Fruit fly (Drosophila melanogaster) whole organism, embryonic: Measurements from ENCODE around the gene osp.

Experiments used
- Abd-B ChIP-seq: fragments of 200-800 bp; sonication (Bioruptor generic); optimal IDR thresholded peaks from 2 replicates; lab custom pipeline; 2018; ENCODE audit warnings: missing biosample characterization, mild to moderate bottlenecking, missing genetic modification characterization, moderate library complexity
- CG10321 ChIP-seq: fragments of 200-800 bp; sonication (Bioruptor generic); IDR thresholded peaks from 2 replicates; pipeline ENCODE4 v1.3.6; 2022; ENCODE audit warnings: missing biosample characterization, missing genetic modification characterization
- CG11723 ChIP-seq: fragments of 200-800 bp; sonication (Bioruptor generic); optimal IDR thresholded peaks from 2 replicates; lab custom pipeline; 2017; ENCODE audit warnings: missing biosample characterization, mild to moderate bottlenecking, missing genetic modification characterization
- CG12744 ChIP-seq: fragments of 200-800 bp; sonication (Bioruptor generic); optimal IDR thresholded peaks from 2 replicates; lab custom pipeline; 2016; ENCODE audit warnings: missing biosample characterization, missing genetic modification characterization
- CG12769 ChIP-seq: fragments of 200-800 bp; sonication (Bioruptor generic); optimal IDR thresholded peaks from 2 replicates; lab custom pipeline; 2019; ENCODE audit warnings: missing biosample characterization, mild to moderate bottlenecking, missing genetic modification characterization, moderate library complexity
- CG14014 ChIP-seq: fragments of 200-800 bp; sonication (Bioruptor generic); IDR thresholded peaks from 2 replicates; pipeline ENCODE4 v1.3.6; 2022; ENCODE audit warnings: missing biosample characterization, missing genetic modification characterization
- CG18262 ChIP-seq: fragments of 200-800 bp; optimal IDR thresholded peaks from 3 replicates; lab custom pipeline; 2019; ENCODE audit warnings: missing biosample characterization, mild to moderate bottlenecking, missing genetic modification characterization, moderate library complexity
- CG1832 ChIP-seq: fragments of 200-800 bp; sonication (Bioruptor generic); optimal IDR thresholded peaks from 2 replicates; lab custom pipeline; 2017; ENCODE audit warnings: missing biosample characterization, mild to moderate bottlenecking, missing genetic modification characterization, inconsistent platforms
- CG2199 ChIP-seq: fragments of 200-800 bp; sonication (Bioruptor generic); IDR thresholded peaks from 3 replicates; pipeline ENCODE4 v1.3.6; 2022; ENCODE audit warnings: missing biosample characterization, missing genetic modification characterization
- CG4328 ChIP-seq: fragments of 200-800 bp; sonication (Bioruptor generic); optimal IDR thresholded peaks from 3 replicates; lab custom pipeline; 2017; ENCODE audit warnings: missing biosample characterization, missing genetic modification reagents, missing genetic modification characterization
- CG4854 ChIP-seq: fragments of 200-800 bp; sonication (Bioruptor generic); optimal IDR thresholded peaks from 2 replicates; lab custom pipeline; 2016; ENCODE audit warnings: missing biosample characterization, missing genetic modification characterization, inconsistent platforms
- CG5180 ChIP-seq: fragments of 200-800 bp; sonication (Bioruptor generic); optimal IDR thresholded peaks from 3 replicates; lab custom pipeline; 2017; ENCODE audit warnings: missing biosample characterization, missing genetic modification characterization, mild to moderate bottlenecking, moderate library complexity, missing genetic modification reagents
- CG7357 ChIP-seq: fragments of 200-800 bp; sonication (Bioruptor generic); IDR thresholded peaks from 3 replicates; pipeline ENCODE4 v1.3.6; 2022; ENCODE audit warnings: missing biosample characterization, missing genetic modification characterization
- CG7745 ChIP-seq: fragments of 200-800 bp; sonication (Bioruptor generic); optimal IDR thresholded peaks from 2 replicates; lab custom pipeline; 2018; ENCODE audit warnings: missing biosample characterization, mild to moderate bottlenecking, missing genetic modification characterization, moderate library complexity
- CG8089 ChIP-seq: fragments of 200-800 bp; sonication (Bioruptor generic); optimal IDR thresholded peaks from 3 replicates; lab custom pipeline; 2016; ENCODE audit warnings: missing biosample characterization, missing genetic modification characterization
- CG9727 ChIP-seq: fragments of 200-800 bp; sonication (Bioruptor generic); optimal IDR thresholded peaks from 3 replicates; lab custom pipeline; 2017; ENCODE audit warnings: missing biosample characterization, mild to moderate bottlenecking, missing genetic modification characterization
- CG9797 ChIP-seq: fragments of 200-800 bp; sonication (Bioruptor generic); optimal IDR thresholded peaks from 3 replicates; lab custom pipeline; 2018; ENCODE audit warnings: missing biosample characterization, mild to moderate bottlenecking, missing genetic modification characterization
- CHES-1-like ChIP-seq: fragments of 200-800 bp; sonication (Bioruptor generic); optimal IDR thresholded peaks from 2 replicates; lab custom pipeline; 2016; ENCODE audit warnings: missing biosample characterization, missing genetic modification characterization
- CTCF ChIP-seq: fragments of 200-800 bp; sonication (Bioruptor generic); optimal IDR thresholded peaks from 2 replicates; lab custom pipeline; 2017; ENCODE audit warnings: missing biosample characterization, mild to moderate bottlenecking, missing genetic modification characterization, moderate library complexity
- D ChIP-seq, 2 experiments: fragments of 200-800 bp in 1 of 2; fragments of >200 bp in 1 of 2; sonication (Bioruptor generic) in 1 of 2; optimal IDR thresholded peaks; 2 replicates in 1 of 2; 3 replicates in 1 of 2; lab custom pipeline; 2017; ENCODE audit warnings: mild to moderate bottlenecking in 1 of 2, missing biosample characterization in 1 of 2, missing genetic modification characterization in 1 of 2, missing genetic modification reagents in 1 of 2
- Deaf1 ChIP-seq: fragments of 200-800 bp; optimal IDR thresholded peaks from 3 replicates; lab custom pipeline; 2019; ENCODE audit warnings: missing biosample characterization, mild to moderate bottlenecking, missing genetic modification characterization, moderate library complexity
- Dll ChIP-seq: fragments of 200-800 bp; sonication (Bioruptor generic); IDR thresholded peaks from 4 replicates; pipeline ENCODE4 v1.3.6; 2022; ENCODE audit warnings: missing biosample characterization, missing genetic modification characterization; ENCODE audit not compliant: partially characterized antibody
- HHEX ChIP-seq: fragments of 200-800 bp; sonication (Bioruptor generic); optimal IDR thresholded peaks from 3 replicates; lab custom pipeline; 2017; ENCODE audit warnings: missing biosample characterization, mild to moderate bottlenecking, missing genetic modification characterization, missing genetic modification reagents
- Med ChIP-seq: fragments of 200-800 bp; sonication (Bioruptor generic); peaks from one replicate; lab custom pipeline; 2016; ENCODE audit warnings: missing biosample characterization, missing genetic modification characterization, mild to moderate bottlenecking, inconsistent platforms, moderate library complexity
- Sin3A ChIP-seq: fragments of >200 bp; optimal IDR thresholded peaks from 2 replicates; lab custom pipeline; 2018
- abd-A ChIP-seq: fragments of 200-800 bp; sonication (Bioruptor generic); optimal IDR thresholded peaks from 3 replicates; lab custom pipeline; 2019; ENCODE audit warnings: missing biosample characterization, mild to moderate bottlenecking, missing genetic modification characterization, moderate library complexity
- ac ChIP-seq: fragments of 200-800 bp; sonication (Bioruptor generic); optimal IDR thresholded peaks from 3 replicates; lab custom pipeline; 2017; ENCODE audit warnings: missing biosample characterization, mild to moderate bottlenecking, missing genetic modification characterization
- chinmo ChIP-seq: fragments of 200-800 bp; sonication (Bioruptor generic); IDR thresholded peaks from 4 replicates; pipeline ENCODE4 v1.3.6; 2022; ENCODE audit warnings: missing biosample characterization, missing genetic modification characterization; ENCODE audit not compliant: partially characterized antibody
- ci ChIP-seq: fragments of 200-800 bp; sonication (Bioruptor generic); IDR thresholded peaks from 3 replicates; pipeline ENCODE4 v1.3.6; 2022; ENCODE audit warnings: missing biosample characterization, missing genetic modification characterization
- dmrt11E ChIP-seq: fragments of 200-800 bp; sonication (Bioruptor generic); optimal IDR thresholded peaks from 3 replicates; lab custom pipeline; 2018; ENCODE audit warnings: missing biosample characterization, mild to moderate bottlenecking, missing genetic modification characterization, moderate library complexity
- eve ChIP-seq, 2 experiments: fragments of >200 bp; optimal IDR thresholded peaks; 2 replicates each; lab custom pipeline; 2017; ENCODE audit warnings: missing biosample characterization in 2 of 2, missing genetic modification characterization in 2 of 2
- fd3F ChIP-seq: fragments of 200-800 bp; sonication (Bioruptor generic); optimal IDR thresholded peaks from 2 replicates; lab custom pipeline; 2018; ENCODE audit warnings: missing biosample characterization, mild to moderate bottlenecking, missing genetic modification characterization, moderate library complexity
- gce ChIP-seq: fragments of 200-800 bp; sonication (Bioruptor generic); IDR thresholded peaks from 3 replicates; pipeline ENCODE4 v1.3.6; 2022; ENCODE audit warnings: missing biosample characterization, missing genetic modification characterization
- hth ChIP-seq: fragments of >200 bp; optimal IDR thresholded peaks from 2 replicates; lab custom pipeline; 2017; ENCODE audit warnings: inconsistent platforms
- ind ChIP-seq: fragments of 200-800 bp; sonication (Bioruptor generic); optimal IDR thresholded peaks from 3 replicates; lab custom pipeline; 2016; ENCODE audit warnings: missing biosample characterization, missing genetic modification characterization
- jigr1 ChIP-seq: fragments of 200-800 bp; sonication (Bioruptor generic); IDR thresholded peaks from 3 replicates; pipeline ENCODE4 v1.3.6; 2022; ENCODE audit warnings: missing biosample characterization, missing genetic modification characterization
- jing ChIP-seq: fragments of 200-800 bp; sonication (Bioruptor generic); optimal IDR thresholded peaks from 2 replicates; lab custom pipeline; 2018; ENCODE audit warnings: missing biosample characterization, mild to moderate bottlenecking, missing genetic modification characterization
- lab ChIP-seq: fragments of 200-800 bp; sonication (Bioruptor generic); optimal IDR thresholded peaks from 3 replicates; lab custom pipeline; 2017; ENCODE audit warnings: missing biosample characterization, missing genetic modification characterization, mild to moderate bottlenecking, moderate library complexity, missing genetic modification reagents
- lbe ChIP-seq: fragments of 200-800 bp; sonication (Bioruptor generic); optimal IDR thresholded peaks from 2 replicates; lab custom pipeline; 2016; ENCODE audit warnings: missing biosample characterization, mild to moderate bottlenecking, missing genetic modification characterization
- mirr ChIP-seq: fragments of 200-800 bp; sonication (Bioruptor generic); optimal IDR thresholded peaks from 3 replicates; lab custom pipeline; 2018; ENCODE audit warnings: missing biosample characterization, mild to moderate bottlenecking, missing genetic modification characterization
- nau ChIP-seq: fragments of 200-800 bp; sonication (Bioruptor generic); optimal IDR thresholded peaks from 3 replicates; lab custom pipeline; 2017; ENCODE audit warnings: missing biosample characterization, mild to moderate bottlenecking, missing genetic modification characterization, missing genetic modification reagents
- oc ChIP-seq: fragments of 200-800 bp; sonication (Bioruptor generic); optimal IDR thresholded peaks from 2 replicates; lab custom pipeline; 2018; ENCODE audit warnings: missing biosample characterization, mild to moderate bottlenecking, missing genetic modification characterization, moderate library complexity
- otp ChIP-seq: fragments of 200-800 bp; sonication (Bioruptor generic); IDR thresholded peaks from 3 replicates; pipeline ENCODE4, ENCODE4 v1.3.6; 2022; ENCODE audit warnings: missing biosample characterization, missing genetic modification characterization
- sens ChIP-seq: fragments of 200-800 bp; sonication (Bioruptor generic); peaks from one replicate; lab custom pipeline; 2016; ENCODE audit warnings: missing biosample characterization, missing genetic modification characterization
- sna ChIP-seq: fragments of 200-800 bp; sonication (Bioruptor generic); IDR thresholded peaks from 2 replicates; pipeline ENCODE4 v1.3.6; 2022; ENCODE audit warnings: missing biosample characterization, missing genetic modification characterization; ENCODE audit not compliant: partially characterized antibody
- toy ChIP-seq: fragments of 200-800 bp; sonication (Bioruptor generic); IDR thresholded peaks from 2 replicates; pipeline ENCODE4 v1.3.6; 2022; ENCODE audit warnings: missing biosample characterization, missing genetic modification characterization
- twi ChIP-seq: fragments of 200-800 bp; optimal IDR thresholded peaks from 2 replicates; lab custom pipeline; 2019; ENCODE audit warnings: missing biosample characterization, mild to moderate bottlenecking, missing genetic modification characterization, moderate library complexity
- vvl ChIP-seq: fragments of 200-800 bp; sonication (Bioruptor generic); IDR thresholded peaks from 2 replicates; pipeline ENCODE4 v1.3.6; 2022; ENCODE audit warnings: missing biosample characterization, missing genetic modification characterization
- zen ChIP-seq: fragments of 200-800 bp; sonication (Bioruptor generic); optimal IDR thresholded peaks from 3 replicates; lab custom pipeline; 2018; ENCODE audit warnings: missing biosample characterization, mild to moderate bottlenecking, missing genetic modification characterization, moderate library complexity

Gene osp

DNA sequence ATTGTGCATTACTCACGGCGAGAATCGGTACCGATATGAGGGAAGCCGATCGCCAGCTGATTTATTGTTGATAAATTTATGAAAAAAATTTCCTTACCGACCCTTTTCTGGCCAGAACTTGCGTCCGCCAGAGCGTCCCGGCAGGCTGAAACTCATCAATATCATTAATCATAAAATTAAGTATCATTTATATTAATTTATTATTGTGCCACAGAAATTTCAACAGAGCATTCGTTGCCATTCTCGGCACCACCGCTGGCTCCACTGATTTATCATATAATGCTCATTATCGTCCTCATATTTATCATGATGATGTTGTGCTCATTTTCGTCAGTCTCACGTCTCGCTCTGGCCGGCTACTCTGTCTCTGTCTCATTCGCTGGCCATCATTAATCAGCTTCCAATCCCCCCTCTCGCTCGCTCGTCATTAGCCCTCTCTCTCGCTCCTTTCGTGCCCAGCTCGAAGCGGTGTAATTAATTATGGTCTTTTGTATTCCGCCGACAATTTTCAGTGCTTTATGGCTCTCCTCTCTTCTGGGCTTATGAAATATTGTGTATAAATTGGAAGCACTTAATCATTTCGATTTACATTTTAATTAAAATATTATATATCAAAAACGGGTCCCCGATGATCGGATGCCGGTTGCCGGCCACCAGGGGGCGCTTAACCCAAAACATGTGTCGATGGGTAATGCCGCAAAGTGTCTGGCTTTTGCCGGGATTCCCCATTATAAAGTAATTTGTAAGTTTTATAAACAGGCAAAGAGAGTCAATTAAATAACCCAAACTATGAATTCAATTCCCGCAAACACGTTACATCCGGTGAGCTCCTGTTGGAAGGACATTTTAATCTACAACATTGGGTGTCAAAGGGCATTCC lies 108.2 kb downstream of the osp start (continued):
- TF ChIP-seq Dll (GFP tag; lab: Robert Waterston, UW) (0 out of 4 replicates have a peak, but pooled peaks have one; percentile 31), abd-A (tag; lab: Kevin White, UChicago) (peak; percentile 33), CHES-1-like (GFP tag; lab: Kevin White, UChicago) (no peak), Deaf1 (tag; lab: Kevin White, UChicago) (peak; percentile 33), CG8089 (GFP tag; lab: Kevin White, UChicago) (no peak), CG7745 (tag; lab: Kevin White, UChicago) (peak; percentile 84), CG2199 (GFP tag; lab: Robert Waterston, UW) (0 out of 3 replicates have a peak, but pooled peaks have one; percentile 9), Med (GFP tag; lab: Kevin White, UChicago) (peak; percentile 36), hth (lab: Kevin White, UChicago) (peak; percentile 29), jing (GFP tag; lab: Kevin White, UChicago) (no peak), oc (tag; lab: Kevin White, UChicago) (peak; percentile 93), lab (peak; percentile 66), mirr (peak; percentile 21), CG4328 (GFP tag; lab: Kevin White, UChicago) (peak; percentile 12), zen (peak; percentile 67), Abd-B (GFP tag; lab: Kevin White, UChicago) (peak; percentile 4), CG12744 (GFP tag; lab: Kevin White, UChicago) (no peak), CTCF (GFP tag; lab: Kevin White, UChicago) (peak; percentile 87), ci (GFP tag; lab: Robert Waterston, UW) (peak; percentile 18; the same call in 1 of the 3 replicates), vvl (GFP tag; lab: Robert Waterston, UW) (peak; percentile 33), CG14014 (GFP tag; lab: Robert Waterston, UW) (no peak), CG11723 (no peak), CG1832 (GFP tag; lab: Kevin White, UChicago) (peak; percentile 86), sens (peak; percentile 7), CG10321 (GFP tag; lab: Robert Waterston, UW) (0 out of 2 replicates have a peak, but pooled peaks have one; percentile 25), fd3F (no peak), otp (peak; percentile 18; the same call in 1 of the 3 replicates), CG7357 (GFP tag; lab: Robert Waterston, UW) (0 out of 3 replicates have a peak, but pooled peaks have one; percentile 19)

dm6 chr2L:14579449-14579848 lies 109.7 kb downstream of the osp start:
- TF ChIP-seq jigr1 (GFP tag; lab: Robert Waterston, UW) (no peak), gce (GFP tag; lab: Robert Waterston, UW) (no peak), D (optimal IDR thresholded peaks at IDR 0.05; lab: Kevin White, UChicago) (peak; percentile 71), D (GFP tag; optimal IDR thresholded peaks at IDR 0.05; lab: Kevin White, UChicago) (no peak), ac (peak; percentile 23), CG5180 (GFP tag; lab: Kevin White, UChicago) (no peak), HHEX (GFP tag; lab: Kevin White, UChicago) (no peak), Sin3A (lab: Kevin White, UChicago) (no peak), CG9727 (GFP tag; lab: Kevin White, UChicago) (peak; percentile 32), dmrt11E (tag; lab: Kevin White, UChicago) (peak; percentile 2), toy (0 out of 2 replicates have a peak, but pooled peaks have one; percentile 29), CG12769 (tag; lab: Kevin White, UChicago) (no peak), sna (GFP tag; lab: Robert Waterston, UW) (no peak), CG18262 (tag; lab: Kevin White, UChicago) (no peak), chinmo (GFP tag; lab: Robert Waterston, UW) (no peak), lbe (GFP tag; lab: Kevin White, UChicago) (no peak), nau (GFP tag; lab: Kevin White, UChicago) (no peak), twi (tag; lab: Kevin White, UChicago) (peak; percentile 12), CG4854 (no peak), CG9797 (no peak), ind (no peak), eve (GFP tag; optimal IDR thresholded peaks at IDR 0.05; lab: Kevin White, UChicago) (peak in 1 of 2 experiments; percentile 18)
